Fruit fly (Drosophila melanogaster) whole organism, embryonic: ENCODE measurements around the gene Cortactin.

Source experiments
- BEAF-32 ChIP-seq: fragments of 200-800 bp; sonication (Bioruptor generic); optimal IDR thresholded peaks from 3 replicates; lab custom pipeline; 2017; ENCODE audit warnings: missing biosample characterization, missing genetic modification characterization, mild to moderate bottlenecking, moderate library complexity, missing genetic modification reagents
- CG10267 ChIP-seq: fragments of 200-800 bp; sonication (Bioruptor generic); optimal IDR thresholded peaks from 2 replicates; lab custom pipeline; 2018; ENCODE audit warnings: missing biosample characterization, mild to moderate bottlenecking, missing genetic modification characterization, moderate library complexity
- CG10366 ChIP-seq: fragments of 200-800 bp; sonication (Bioruptor generic); IDR thresholded peaks from 2 replicates; pipeline ENCODE4 v1.3.6; 2022; ENCODE audit warnings: missing biosample characterization, missing genetic modification characterization
- CG10543 ChIP-seq: fragments of 200-800 bp; sonication (Bioruptor generic); optimal IDR thresholded peaks from 3 replicates; lab custom pipeline; 2017; ENCODE audit warnings: missing biosample characterization, mild to moderate bottlenecking, missing genetic modification characterization, moderate library complexity
- CG10979 ChIP-seq: fragments of 200-800 bp; sonication (Bioruptor generic); optimal IDR thresholded peaks from 2 replicates; lab custom pipeline; 2018; ENCODE audit warnings: missing biosample characterization, mild to moderate bottlenecking, missing genetic modification characterization, moderate library complexity
- CG12942 ChIP-seq: fragments of 200-800 bp; sonication (Bioruptor generic); optimal IDR thresholded peaks from 3 replicates; lab custom pipeline; 2016; ENCODE audit warnings: missing biosample characterization, missing genetic modification characterization
- CG13296 ChIP-seq: fragments of 200-800 bp; sonication (Bioruptor generic); optimal IDR thresholded peaks from 3 replicates; lab custom pipeline; 2018; ENCODE audit warnings: missing biosample characterization, mild to moderate bottlenecking, missing genetic modification characterization
- CG13624 ChIP-seq: fragments of 200-800 bp; sonication (Bioruptor generic); optimal IDR thresholded peaks from 2 replicates; lab custom pipeline; 2016; ENCODE audit warnings: missing biosample characterization, missing genetic modification characterization
- CG13775 ChIP-seq: fragments of 200-800 bp; sonication (Bioruptor generic); optimal IDR thresholded peaks from 3 replicates; lab custom pipeline; 2017; ENCODE audit warnings: missing biosample characterization, mild to moderate bottlenecking, missing genetic modification characterization
- CG15479 ChIP-seq: fragments of 200-800 bp; sonication (Bioruptor generic); optimal IDR thresholded peaks from 3 replicates; lab custom pipeline; 2019; ENCODE audit warnings: missing biosample characterization, mild to moderate bottlenecking, missing genetic modification characterization, moderate library complexity
- CG18619 ChIP-seq: fragments of 200-800 bp; sonication (Bioruptor generic); optimal IDR thresholded peaks from 3 replicates; lab custom pipeline; 2017; ENCODE audit warnings: missing biosample characterization, mild to moderate bottlenecking, missing genetic modification characterization
- CG32767 ChIP-seq: fragments of 200-800 bp; sonication (Bioruptor generic); IDR thresholded peaks from 2 replicates; pipeline ENCODE4 v1.3.6; 2022; ENCODE audit warnings: missing biosample characterization, missing genetic modification characterization
- CG32772 ChIP-seq: fragments of 200-800 bp; sonication (Bioruptor generic); IDR thresholded peaks from 2 replicates; pipeline ENCODE4 v1.3.6; 2022; ENCODE audit warnings: missing biosample characterization, missing genetic modification characterization
- CG4617 ChIP-seq: fragments of 200-800 bp; sonication (Bioruptor generic); optimal IDR thresholded peaks from 3 replicates; lab custom pipeline; 2016; ENCODE audit warnings: missing biosample characterization, missing genetic modification characterization, borderline replicate concordance
- CG4854 ChIP-seq: fragments of 200-800 bp; sonication (Bioruptor generic); optimal IDR thresholded peaks from 2 replicates; lab custom pipeline; 2016; ENCODE audit warnings: missing biosample characterization, missing genetic modification characterization, inconsistent platforms
- CG6272 ChIP-seq: fragments of 200-800 bp; sonication (Bioruptor generic); IDR thresholded peaks from 2 replicates; pipeline ENCODE4 v1.3.6; 2022; ENCODE audit warnings: missing biosample characterization, missing genetic modification characterization
- CG6813 ChIP-seq: fragments of 200-800 bp; sonication (Bioruptor generic); optimal IDR thresholded peaks from 2 replicates; lab custom pipeline; 2017; ENCODE audit warnings: missing biosample characterization, missing genetic modification characterization, mild to moderate bottlenecking, moderate library complexity, missing genetic modification reagents
- CG7963 ChIP-seq: fragments of 200-800 bp; sonication (Bioruptor generic); IDR thresholded peaks from 3 replicates; pipeline ENCODE4 v1.3.6; 2022; ENCODE audit warnings: missing biosample characterization, missing genetic modification characterization; ENCODE audit not compliant: partially characterized antibody
- Drgx ChIP-seq: fragments of 200-800 bp; sonication (Bioruptor generic); IDR thresholded peaks from 2 replicates; pipeline ENCODE4 v1.3.6; 2022; ENCODE audit warnings: missing biosample characterization, missing genetic modification characterization
- GATAe ChIP-seq: fragments of 200-800 bp; sonication (Bioruptor generic); conservative IDR thresholded peaks from 2 replicates; pipeline ENCODE4 v1.3.6; 2022; ENCODE audit warnings: missing biosample characterization, missing genetic modification characterization
- HmgZ ChIP-seq: fragments of 200-800 bp; sonication (Bioruptor generic); optimal IDR thresholded peaks from 2 replicates; lab custom pipeline; 2018; ENCODE audit warnings: missing biosample characterization, mild to moderate bottlenecking, missing genetic modification characterization
- Hmr ChIP-seq: fragments of 200-800 bp; sonication (Bioruptor generic); optimal IDR thresholded peaks from 3 replicates; lab custom pipeline; 2017; ENCODE audit warnings: mild to moderate bottlenecking, missing biosample characterization, missing genetic modification reagents, missing genetic modification characterization
- Kr ChIP-seq: fragments of 200-800 bp; sonication (Bioruptor generic); optimal IDR thresholded peaks from 2 replicates; lab custom pipeline; 2017; ENCODE audit warnings: missing biosample characterization, mild to moderate bottlenecking, missing genetic modification characterization
- Lpt ChIP-seq: fragments of >200 bp; optimal IDR thresholded peaks from 2 replicates; lab custom pipeline; 2018; ENCODE audit warnings: missing biosample characterization, missing genetic modification characterization
- NC2β ChIP-seq: fragments of 200-800 bp; sonication (Bioruptor generic); optimal IDR thresholded peaks from 2 replicates; lab custom pipeline; 2016; ENCODE audit warnings: missing biosample characterization, missing genetic modification characterization
- Nf-YA ChIP-seq: fragments of 200-800 bp; sonication (Bioruptor generic); IDR thresholded peaks from 2 replicates; pipeline ENCODE4 v1.3.6; 2022; ENCODE audit warnings: missing biosample characterization, missing genetic modification characterization
- Optix ChIP-seq: fragments of 200-800 bp; sonication (Bioruptor generic); IDR thresholded peaks from 3 replicates; pipeline ENCODE4 v1.3.6; 2022; ENCODE audit warnings: missing biosample characterization, missing genetic modification characterization
- Usf ChIP-seq: fragments of 200-800 bp; sonication (Bioruptor generic); optimal IDR thresholded peaks from 2 replicates; lab custom pipeline; 2017; ENCODE audit warnings: missing genotype, missing biosample characterization, missing genetic modification characterization
- ac ChIP-seq: fragments of 200-800 bp; sonication (Bioruptor generic); optimal IDR thresholded peaks from 3 replicates; lab custom pipeline; 2017; ENCODE audit warnings: missing biosample characterization, mild to moderate bottlenecking, missing genetic modification characterization
- ash1 ChIP-seq: fragments of 200-800 bp; sonication (Bioruptor generic); optimal IDR thresholded peaks from 2 replicates; lab custom pipeline; 2018; ENCODE audit warnings: missing biosample characterization, mild to moderate bottlenecking, missing genetic modification characterization
- bcd ChIP-seq: fragments of 200-800 bp; sonication (Bioruptor generic); optimal IDR thresholded peaks from 2 replicates; lab custom pipeline; 2017; ENCODE audit warnings: missing biosample characterization, mild to moderate bottlenecking, missing genetic modification characterization
- bigmax ChIP-seq: fragments of 200-800 bp; sonication (Bioruptor generic); optimal IDR thresholded peaks from 2 replicates; lab custom pipeline; 2018; ENCODE audit warnings: missing biosample characterization, mild to moderate bottlenecking, missing genetic modification characterization
- crp ChIP-seq, 2 experiments: fragments of 200-800 bp; sonication (Bioruptor generic); optimal IDR thresholded peaks; 2 replicates in 1 of 2; 3 replicates in 1 of 2; lab custom pipeline; 2017; ENCODE audit warnings: missing biosample characterization in 2 of 2, missing genetic modification characterization in 2 of 2, mild to moderate bottlenecking in 1 of 2, moderate library complexity in 1 of 2
- fd102C ChIP-seq: fragments of 200-800 bp; sonication (Bioruptor generic); optimal IDR thresholded peaks from 2 replicates; lab custom pipeline; 2018; ENCODE audit warnings: missing biosample characterization, mild to moderate bottlenecking, missing genetic modification characterization, moderate library complexity
- fu2 ChIP-seq: fragments of 200-800 bp; sonication (Bioruptor generic); optimal IDR thresholded peaks from 2 replicates; lab custom pipeline; 2016; ENCODE audit warnings: missing biosample characterization, missing genetic modification characterization
- gem ChIP-seq: fragments of 200-800 bp; sonication (Bioruptor generic); optimal IDR thresholded peaks from 2 replicates; lab custom pipeline; 2019; ENCODE audit warnings: missing biosample characterization, mild to moderate bottlenecking, missing genetic modification characterization, moderate library complexity
- grn ChIP-seq: fragments of 200-800 bp; sonication (Bioruptor generic); optimal IDR thresholded peaks from 3 replicates; lab custom pipeline; 2017; ENCODE audit warnings: missing biosample characterization, missing genetic modification characterization
- gsb-n ChIP-seq: fragments of 200-800 bp; sonication (Bioruptor generic); optimal IDR thresholded peaks from 3 replicates; lab custom pipeline; 2018; ENCODE audit warnings: missing biosample characterization, mild to moderate bottlenecking, missing genetic modification characterization
- lbe ChIP-seq: fragments of 200-800 bp; sonication (Bioruptor generic); optimal IDR thresholded peaks from 2 replicates; lab custom pipeline; 2016; ENCODE audit warnings: missing biosample characterization, mild to moderate bottlenecking, missing genetic modification characterization
- lov ChIP-seq, 2 experiments: fragments of 200-800 bp in 1 of 2; fragments of >200 bp in 1 of 2; sonication (Bioruptor generic) in 1 of 2; IDR thresholded peaks in 1 of 2; optimal IDR thresholded peaks in 1 of 2; 2 replicates in 1 of 2; 3 replicates in 1 of 2; pipeline versions ENCODE4 v1.3.6 to Lab custom; 2017 to 2022; ENCODE audit warnings: missing biosample characterization in 1 of 2, missing genetic modification characterization in 1 of 2
- nerfin-1 ChIP-seq: fragments of 200-800 bp; sonication (Bioruptor generic); optimal IDR thresholded peaks from 3 replicates; lab custom pipeline; 2019; ENCODE audit warnings: missing biosample characterization, mild to moderate bottlenecking, missing genetic modification characterization, moderate library complexity
- nom ChIP-seq: fragments of 200-800 bp; sonication (Bioruptor generic); optimal IDR thresholded peaks from 2 replicates; lab custom pipeline; 2017; ENCODE audit warnings: missing biosample characterization, missing genetic modification characterization, mild to moderate bottlenecking, moderate library complexity, missing genetic modification reagents
- repo ChIP-seq: fragments of 200-800 bp; sonication (Bioruptor generic); optimal IDR thresholded peaks from 2 replicates; lab custom pipeline; 2016; ENCODE audit warnings: missing biosample characterization, missing genetic modification characterization
- sisA ChIP-seq: fragments of 200-800 bp; sonication (Bioruptor generic); IDR thresholded peaks from 2 replicates; pipeline ENCODE4 v1.3.6; 2022; ENCODE audit warnings: missing biosample characterization, missing genetic modification characterization
- tgo ChIP-seq: fragments of 200-800 bp; sonication (Bioruptor generic); IDR thresholded peaks from 3 replicates; pipeline ENCODE4 v1.3.6; 2022; ENCODE audit warnings: missing biosample characterization, missing genetic modification characterization
- tin ChIP-seq: fragments of 200-800 bp; sonication (Bioruptor generic); optimal IDR thresholded peaks from 3 replicates; lab custom pipeline; 2016; ENCODE audit warnings: missing biosample characterization, missing genetic modification characterization
- usp ChIP-seq: fragments of >200 bp; optimal IDR thresholded peaks from 2 replicates; lab custom pipeline; 2017; ENCODE audit warnings: missing biosample characterization, missing genetic modification characterization
- wdn ChIP-seq: fragments of 200-800 bp; sonication (Bioruptor generic); IDR thresholded peaks from 2 replicates; pipeline ENCODE4 v1.3.6; 2022; ENCODE audit warnings: missing biosample characterization, missing genetic modification characterization

Gene Cortactin

dm6 chr3R:21107907-21108591, 43.8 kb upstream of the Cortactin start, which contains the start of the genes Sec15 and rtet (continued):
- TF ChIP-seq CG13296 (GFP tag; lab: Kevin White, UChicago) (peak; percentile 62), CG6813 (no peak), GATAe (GFP tag; lab: Robert Waterston, UW) (no peak), nerfin-1 (tag; lab: Kevin White, UChicago) (peak; percentile 73), Usf (peak; percentile 40), Lpt (no peak), NC2β (peak; percentile 16), fu2 (GFP tag; lab: Kevin White, UChicago) (peak; percentile 5), HmgZ (tag; lab: Kevin White, UChicago) (peak; percentile 64), Hmr (GFP tag; lab: Kevin White, UChicago) (peak; percentile 46), lbe (GFP tag; lab: Kevin White, UChicago) (peak; percentile 7), Kr (GFP tag; lab: Kevin White, UChicago) (no peak), ash1 (GFP tag; lab: Kevin White, UChicago) (no peak), CG7963 (GFP tag; lab: Robert Waterston, UW) (peak; percentile 22; the same call in 1 of the 3 replicates), bcd (GFP tag; lab: Kevin White, UChicago) (peak; percentile 45), usp (GFP tag; lab: Kevin White, UChicago) (no peak), CG4854 (peak; percentile 17), tgo (peak; percentile 51; the same call in 1 of the 3 replicates), gsb-n (tag; lab: Kevin White, UChicago) (no peak), CG6272 (peak; percentile 64), bigmax (GFP tag; lab: Kevin White, UChicago) (no peak), tin (GFP tag; lab: Kevin White, UChicago) (peak; percentile 61), CG10267 (peak; percentile 60), sisA (GFP tag; lab: Robert Waterston, UW) (peak; percentile 29; the same call in 1 of the 2 replicates), CG12942 (GFP tag; lab: Kevin White, UChicago) (peak; percentile 38), CG10979 (tag; lab: Kevin White, UChicago) (peak; percentile 81), wdn (GFP tag; lab: Robert Waterston, UW) (0 out of 2 replicates have a peak, but pooled peaks have one; percentile 11), CG32767 (GFP tag; lab: Robert Waterston, UW) (no peak), CG15479 (GFP tag; lab: Kevin White, UChicago) (no peak), Optix (GFP tag; lab: Robert Waterston, UW) (peak; percentile 54; the same call in 2 of the 3 replicates), CG13624 (GFP tag; lab: Kevin White, UChicago) (peak; percentile 45), CG10543 (GFP tag; lab: Kevin White, UChicago) (peak; percentile 67), CG4617 (GFP tag; lab: Kevin White, UChicago) (peak; percentile 17), ac (GFP tag; lab: Kevin White, UChicago) (no peak), lov (optimal IDR thresholded peaks at IDR 0.05; lab: Kevin White, UChicago) (no peak), lov (GFP tag; IDR thresholded peaks at IDR 0.05; lab: Robert Waterston, UW) (peak; percentile 70; the same call in 1 of the 3 replicates), BEAF-32 (GFP tag; lab: Kevin White, UChicago) (peak; percentile 69), grn (no peak), CG10366 (GFP tag; lab: Robert Waterston, UW) (peak; percentile 62), CG32772 (GFP tag; lab: Robert Waterston, UW) (no peak; the same call in 1 of the 2 replicates), nom (GFP tag; lab: Kevin White, UChicago) (peak; percentile 37), Nf-YA (GFP tag; lab: Robert Waterston, UW) (no peak), fd102C (GFP tag; lab: Kevin White, UChicago) (no peak), crp (GFP tag; optimal IDR thresholded peaks at IDR 0.05; lab: Kevin White, UChicago) (peak in 1 of 2 experiments; percentile 87), CG13775 (GFP tag; lab: Kevin White, UChicago) (peak; percentile 88), Drgx (GFP tag; lab: Robert Waterston, UW) (0 out of 2 replicates have a peak, but pooled peaks have one; percentile 19), repo (GFP tag; lab: Kevin White, UChicago) (no peak), CG18619 (GFP tag; lab: Kevin White, UChicago) (peak; percentile 55), gem (peak; percentile 80)
